Worm (Caenorhabditis elegans): Measurements from ENCODE around the gene F23H12.5.
"Not testable (repeated sequence)": the region's sequence is repeated elsewhere in the genome, so short reads cannot be mapped to it uniquely, and the experiment has no call there.

F23H12.5 gene

DNA sequence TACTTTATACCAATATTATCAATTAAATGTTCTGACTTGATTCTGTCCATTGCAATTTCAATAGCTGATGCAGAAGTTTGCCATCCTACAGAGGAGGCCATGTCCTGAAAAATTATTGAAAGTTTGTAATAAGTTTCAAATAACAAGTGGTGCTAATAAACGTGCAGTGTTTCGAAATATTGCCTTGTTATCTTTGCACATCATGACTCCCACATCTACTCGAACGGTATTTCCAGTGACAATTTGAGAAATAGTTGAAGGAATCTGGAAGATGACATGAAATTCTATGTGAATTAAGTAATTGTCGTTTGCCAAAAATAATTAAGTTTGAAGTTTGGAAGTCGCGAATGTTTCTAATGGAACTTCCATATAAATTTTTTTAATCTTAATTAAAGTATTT lies 11.0 kb downstream of the F23H12.5 start, which contains the start of gene gcy-13:
gcy-13 (minus strand) TSS at position 101 of the 400 bp plus-strand sequence.
- no peak for TF ChIP-seq hlh-1 (tag; optimal IDR thresholded peaks at IDR 0.05)
- TF ChIP-seq elt-1 (tag; optimal IDR thresholded peaks at IDR 0.05; ENCODE audit: borderline replicate concordance, insufficient read depth), result no peak
- TF ChIP-seq ceh-39 (tag; optimal IDR thresholded peaks at IDR 0.05), result no peak
- TF ChIP-seq tbx-8 (GFP tag; optimal IDR thresholded peaks at IDR 0.05), result no peak
- TF ChIP-seq nhr-76 (tag; optimal IDR thresholded peaks at IDR 0.05), result no peak
- TF ChIP-seq mep-1 (tag; optimal IDR thresholded peaks at IDR 0.05), result no peak
- TF ChIP-seq sptf-1 (tag; optimal IDR thresholded peaks at IDR 0.05), result no peak
- no peak for TF ChIP-seq M03D4.4 (tag; optimal IDR thresholded peaks at IDR 0.05)
- no peak for TF ChIP-seq nhr-2 (tag; optimal IDR thresholded peaks at IDR 0.05)
- TF ChIP-seq nhr-12 (tag; optimal IDR thresholded peaks at IDR 0.05), result no peak
- no peak for TF ChIP-seq mab-5 (tag; optimal IDR thresholded peaks at IDR 0.05)
- TF ChIP-seq ztf-11 (tag; optimal IDR thresholded peaks at IDR 0.05), result no peak

DNA sequence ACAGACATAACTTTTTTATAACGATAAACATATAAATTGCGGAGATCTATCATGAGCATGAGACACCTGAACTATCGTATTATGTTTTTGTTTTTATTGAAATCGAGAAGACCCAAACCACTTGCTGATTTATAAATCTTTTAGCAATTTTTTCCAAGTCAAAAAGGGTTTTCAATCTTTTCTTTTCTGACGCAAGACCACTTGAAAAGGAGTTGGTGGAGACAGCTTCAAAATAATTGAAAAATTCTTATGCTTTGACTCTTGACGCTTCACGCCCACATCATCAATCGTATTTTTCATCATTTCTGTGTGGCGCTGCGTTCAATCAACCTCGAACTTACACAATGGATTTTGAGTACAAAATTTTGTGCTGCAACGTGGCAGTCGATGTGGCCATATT lies 12.9 kb downstream of the F23H12.5 start, which contains the start of gene F23H12.7:
F23H12.7 (plus strand) TSS at position 301 of the 400 bp plus-strand sequence.
- TF ChIP-seq ces-1 (GFP tag; optimal IDR thresholded peaks at IDR 0.05) (no peak), nhr-12 (tag; optimal IDR thresholded peaks at IDR 0.05) (no peak), flh-1 (GFP tag; optimal IDR thresholded peaks at IDR 0.05) (no peak), lin-13 (tag; optimal IDR thresholded peaks at IDR 0.05) (no peak), nhr-2 (tag; optimal IDR thresholded peaks at IDR 0.05) (no peak), snpc-4 (tag; optimal IDR thresholded peaks at IDR 0.05) (no peak), unc-120 (tag; optimal IDR thresholded peaks at IDR 0.05; ENCODE audit: poor library complexity, severe bottlenecking) (no peak), mls-2 (tag; optimal IDR thresholded peaks at IDR 0.05) (no peak), nhr-237 (tag; optimal IDR thresholded peaks at IDR 0.05) (no peak), ceh-39 (tag; optimal IDR thresholded peaks at IDR 0.05) (no peak), unc-39 (tag; optimal IDR thresholded peaks at IDR 0.05) (no peak), cnd-1 (tag; optimal IDR thresholded peaks at IDR 0.05) (no peak), mab-5 (tag; optimal IDR thresholded peaks at IDR 0.05) (no peak), zip-8 (tag; optimal IDR thresholded peaks at IDR 0.05) (no peak), ztf-11 (tag; optimal IDR thresholded peaks at IDR 0.05) (no peak)

DNA sequence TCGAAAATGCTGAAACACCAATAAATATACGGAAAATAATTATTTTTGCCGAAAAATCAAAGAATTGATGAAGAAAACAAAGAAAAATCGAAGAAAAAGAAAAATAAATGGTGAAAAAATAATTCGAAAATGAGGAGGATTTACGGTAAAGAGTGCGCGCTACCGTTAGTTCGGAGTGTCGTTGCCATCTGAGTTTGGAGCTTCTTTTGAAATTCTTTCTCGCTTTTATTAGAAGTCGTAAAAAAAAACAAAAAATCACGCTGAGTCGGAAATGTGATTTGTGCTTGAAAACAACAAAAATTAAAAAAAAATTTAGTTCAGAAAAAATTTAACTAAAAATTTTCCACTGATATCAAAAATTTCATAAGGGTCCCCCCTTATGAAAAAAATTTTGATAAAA lies 15.8 kb downstream of the F23H12.5 start, which contains the start of gene F23H12.10:
F23H12.10 (minus strand) TSS at position 12 of the 400 bp plus-strand sequence.
- not testable (repeated sequence) for TF ChIP-seq mls-2, M03D4.4, zip-8 (tag; optimal IDR thresholded peaks at IDR 0.05)

DNA sequence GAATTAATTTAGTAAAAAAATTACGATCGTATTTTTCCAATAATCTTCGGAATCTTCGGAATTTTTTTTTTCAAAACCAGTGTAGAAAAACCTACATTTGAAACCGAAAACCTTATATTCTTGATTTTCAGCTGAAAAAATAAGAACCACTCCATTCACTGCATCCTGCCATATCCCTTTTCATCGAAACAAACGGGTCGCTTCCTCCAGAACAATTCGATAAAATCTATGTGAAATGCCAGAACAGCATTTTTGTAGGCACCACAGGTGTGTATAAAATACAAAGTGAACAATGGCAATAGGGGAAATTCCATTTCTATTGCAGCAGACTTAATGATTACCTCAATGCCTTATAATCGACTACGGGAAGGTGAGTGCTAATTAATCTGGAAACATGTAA lies 18.8 kb downstream of the F23H12.5 start, which contains the start of gene K01D12.1:
K01D12.1 (plus strand) TSS at position 301 of the 400 bp plus-strand sequence.
- TF ChIP-seq lsy-2 (tag; optimal IDR thresholded peaks at IDR 0.05), result no peak
- no peak for TF ChIP-seq nhr-76 (tag; optimal IDR thresholded peaks at IDR 0.05)
- no peak for TF ChIP-seq mab-5 (tag; optimal IDR thresholded peaks at IDR 0.05)
- no peak for TF ChIP-seq nhr-12 (tag; optimal IDR thresholded peaks at IDR 0.05)
- no peak for TF ChIP-seq tbx-8 (GFP tag; optimal IDR thresholded peaks at IDR 0.05)
- no peak for TF ChIP-seq pha-4 (tag; optimal IDR thresholded peaks at IDR 0.05)
- TF ChIP-seq zip-8 (tag; optimal IDR thresholded peaks at IDR 0.05), result no peak
- no peak for TF ChIP-seq lin-13 (tag; optimal IDR thresholded peaks at IDR 0.05)
- TF ChIP-seq M03D4.4 (tag; optimal IDR thresholded peaks at IDR 0.05), result no peak
- no peak for TF ChIP-seq sptf-1 (tag; optimal IDR thresholded peaks at IDR 0.05)
- no peak for TF ChIP-seq ztf-11 (tag; optimal IDR thresholded peaks at IDR 0.05)
- TF ChIP-seq nhr-2 (tag; optimal IDR thresholded peaks at IDR 0.05), result no peak
- TF ChIP-seq mls-2 (tag; optimal IDR thresholded peaks at IDR 0.05), result no peak
- TF ChIP-seq drap-1 (GFP tag; optimal IDR thresholded peaks at IDR 0.05), result no peak
- TF ChIP-seq nhr-28 (tag; optimal IDR thresholded peaks at IDR 0.05), result no peak
- no peak for TF ChIP-seq bed-3 (GFP tag; optimal IDR thresholded peaks at IDR 0.05)
- no peak for TF ChIP-seq ceh-39 (tag; optimal IDR thresholded peaks at IDR 0.05)
- no peak for TF ChIP-seq blmp-1 (tag; optimal IDR thresholded peaks at IDR 0.05)

DNA sequence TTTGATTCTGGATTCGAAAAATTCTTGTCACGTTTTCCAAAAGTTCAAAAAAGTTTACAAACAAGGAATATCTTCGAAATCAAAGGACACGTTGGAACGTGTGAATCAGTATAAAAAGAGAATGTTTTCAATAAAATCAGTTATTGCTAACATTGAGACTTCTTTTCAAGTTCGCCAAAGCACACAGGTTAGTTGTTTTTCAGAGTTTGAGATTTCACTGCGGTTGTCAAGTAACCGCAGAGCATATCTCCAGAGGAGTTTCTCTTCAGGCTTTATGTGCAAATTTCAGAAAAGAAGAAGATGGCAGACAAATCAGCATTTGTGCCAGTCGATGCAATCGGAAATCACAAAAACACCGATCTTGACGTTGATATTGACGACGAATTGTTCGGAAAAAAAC lies 27.7 kb downstream of the F23H12.5 start, which contains the start of gene K01D12.15:
K01D12.15 (plus strand) TSS at position 301 of the 400 bp plus-strand sequence.
- no peak for TF ChIP-seq nhr-2 (tag; optimal IDR thresholded peaks at IDR 0.05)

DNA sequence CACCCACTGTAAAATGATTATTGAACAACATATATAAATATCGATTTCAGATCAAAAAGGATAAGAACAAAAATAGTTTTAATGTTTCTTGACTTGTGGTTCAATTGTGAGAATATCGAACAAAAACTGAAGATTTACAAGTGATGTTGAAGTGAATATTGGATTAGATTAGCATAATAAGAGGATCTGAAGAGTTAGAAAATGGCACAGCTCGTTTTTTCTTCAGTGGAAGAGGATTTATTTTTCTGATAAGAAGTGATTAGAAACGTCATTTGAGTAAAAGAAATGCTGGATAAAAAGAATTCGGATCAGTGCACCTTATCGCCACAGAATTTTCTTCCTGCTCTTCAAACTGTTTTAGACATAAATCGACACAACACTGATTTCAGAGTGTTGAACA lies 37.3 kb downstream of the F23H12.5 start, which contains the start of gene twk-14:
twk-14 (minus strand) TSS at position 8 of the 400 bp plus-strand sequence.
- TF ChIP-seq bed-3 (GFP tag; optimal IDR thresholded peaks at IDR 0.05) (no peak), unc-120 (tag; optimal IDR thresholded peaks at IDR 0.05; ENCODE audit: poor library complexity, severe bottlenecking) (no peak), nhr-237 (tag; optimal IDR thresholded peaks at IDR 0.05) (no peak), flh-1 (GFP tag; optimal IDR thresholded peaks at IDR 0.05) (no peak), mls-2 (tag; optimal IDR thresholded peaks at IDR 0.05) (no peak), M03D4.4 (tag; optimal IDR thresholded peaks at IDR 0.05) (no peak), ces-1 (GFP tag; optimal IDR thresholded peaks at IDR 0.05) (no peak), elt-1 (tag; optimal IDR thresholded peaks at IDR 0.05; ENCODE audit: borderline replicate concordance, insufficient read depth) (no peak), cnd-1 (tag; optimal IDR thresholded peaks at IDR 0.05) (no peak)

All from whole organism, mixed stage, embryonic.